Fruit fly (Drosophila melanogaster) whole organism, wandering third instar larva: Measurements from ENCODE around the gene SH3PX1.

Experiments
- Abd-B ChIP-seq: fragments of >200 bp; optimal IDR thresholded peaks from 2 replicates; lab custom pipeline; 2017; ENCODE audit warnings: missing biosample characterization, missing genetic modification characterization
- Rel ChIP-seq, 2 experiments: fragments of 200-800 bp; sonication (Bioruptor generic) in 1 of 2; optimal IDR thresholded peaks; 2 replicates in 1 of 2; 3 replicates in 1 of 2; lab custom pipeline; 2016 to 2019; ENCODE audit warnings: mild to moderate bottlenecking in 2 of 2, missing biosample characterization in 2 of 2, missing genetic modification characterization in 2 of 2, moderate library complexity in 1 of 2
- Sp1 ChIP-seq: fragments of 200-800 bp; sonication (Bioruptor generic); optimal IDR thresholded peaks from 3 replicates; lab custom pipeline; 2019; ENCODE audit warnings: missing biosample characterization, mild to moderate bottlenecking, missing genetic modification characterization, moderate library complexity
- br ChIP-seq: fragments of 200-800 bp; sonication (Bioruptor generic); optimal IDR thresholded peaks from 2 replicates; lab custom pipeline; 2016; ENCODE audit warnings: missing biosample characterization, missing genetic modification characterization
- brk ChIP-seq: fragments of 200-800 bp; sonication (Bioruptor generic); optimal IDR thresholded peaks from 2 replicates; lab custom pipeline; 2016; ENCODE audit warnings: missing biosample characterization, mild to moderate bottlenecking, missing genetic modification characterization
- dmrt93B ChIP-seq: fragments of 200-800 bp; sonication (Bioruptor generic); optimal IDR thresholded peaks from 2 replicates; lab custom pipeline; 2018; ENCODE audit warnings: missing biosample characterization, mild to moderate bottlenecking, missing genetic modification characterization
- h ChIP-seq: fragments of 200-800 bp; sonication (Bioruptor generic); optimal IDR thresholded peaks from 3 replicates; lab custom pipeline; 2016; ENCODE audit warnings: missing biosample characterization, mild to moderate bottlenecking, missing genetic modification characterization
- jim ChIP-seq: fragments of 175-275, 200-325 bp; sonication (Bioruptor generic); optimal IDR thresholded peaks from 2 replicates; lab custom pipeline; 2016; ENCODE audit warnings: missing biosample characterization, mild to moderate bottlenecking, missing genetic modification characterization
- psq ChIP-seq: fragments of 200-800 bp; sonication (Bioruptor generic); optimal IDR thresholded peaks from 3 replicates; lab custom pipeline; 2017; ENCODE audit warnings: missing biosample characterization, mild to moderate bottlenecking, missing genetic modification characterization, moderate library complexity
- sv ChIP-seq: fragments of 200-800 bp; sonication (Bioruptor generic); optimal IDR thresholded peaks from 3 replicates; lab custom pipeline; 2016; ENCODE audit warnings: missing biosample characterization, missing genetic modification characterization
- tai ChIP-seq: sonication (Bioruptor generic); optimal IDR thresholded peaks from 2 replicates; lab custom pipeline; 2016; ENCODE audit warnings: missing biosample characterization, missing genetic modification characterization
- usp ChIP-seq: fragments of >200 bp; optimal IDR thresholded peaks from 2 replicates; lab custom pipeline; 2017; ENCODE audit warnings: missing biosample characterization, missing genetic modification characterization

- TF ChIP-seq Sp1 (GFP tag; lab: Kevin White, UChicago) (no peak), Abd-B (GFP tag; lab: Kevin White, UChicago) (no peak), psq (GFP tag; lab: Kevin White, UChicago) (no peak), Rel (GFP tag; optimal IDR thresholded peaks at IDR 0.05; lab: Kevin White, UChicago) (no peak), Rel (tag; optimal IDR thresholded peaks at IDR 0.05; lab: Kevin White, UChicago) (no peak), tai (GFP tag; lab: Kevin White, UChicago) (no peak), dmrt93B (GFP tag; lab: Kevin White, UChicago) (no peak), brk (no peak), usp (GFP tag; lab: Kevin White, UChicago) (no peak), sv (GFP tag; lab: Kevin White, UChicago) (no peak), br (GFP tag; lab: Kevin White, UChicago) (no peak), h (GFP tag; lab: Kevin White, UChicago) (no peak), jim (GFP tag; lab: Kevin White, UChicago) (no peak)
These were observed 3.5 kb upstream of the SH3PX1 start for dm6 chr3L:9717101-9717500.
